Worm (Caenorhabditis elegans) whole organism, young adult: ENCODE measurements around the gene B0546.3.

ENCODE experiments used
- B0336.3 ChIP-seq: fragments of 200-800 bp; sonication (Bioruptor generic); IDR thresholded peaks from 2 replicates; pipeline ENCODE4 v1.3.6; 2022; ENCODE audit warnings: missing genetic modification characterization, missing compliant biosample characterization
- C06A6.2 ChIP-seq: fragments of 200-800 bp; sonication (Bioruptor generic); conservative IDR thresholded peaks from 2 replicates; pipeline ENCODE4 v1.3.6; 2022; ENCODE audit warnings: missing genetic modification characterization, missing compliant biosample characterization
- F22D6.2 ChIP-seq: sonication (generic microtip); optimal IDR thresholded peaks from 2 replicates; lab custom pipeline; 2016; ENCODE audit warnings: mild to moderate bottlenecking, missing genetic modification characterization, missing compliant biosample characterization
- F49E8.2 ChIP-seq: sonication (generic microtip); optimal IDR thresholded peaks from 3 replicates; lab custom pipeline; 2017; ENCODE audit warnings: missing genetic modification characterization, mild to moderate bottlenecking, missing compliant biosample characterization, antibody characterized with exemption, moderate library complexity; ENCODE audit not compliant: insufficient read depth
- F52B5.7 ChIP-seq: sonication (generic microtip); optimal IDR thresholded peaks from 2 replicates; lab custom pipeline; 2016; ENCODE audit warnings: mild to moderate bottlenecking, missing genetic modification characterization, missing compliant biosample characterization
- F55B11.4 ChIP-seq: sonication (generic microtip); optimal IDR thresholded peaks from 2 replicates; lab custom pipeline; 2016; ENCODE audit warnings: missing compliant biosample characterization, missing genetic modification characterization, borderline replicate concordance; ENCODE audit not compliant: insufficient read depth
- F57A8.1 ChIP-seq: fragments of 200-800 bp; sonication (Bioruptor generic); optimal IDR thresholded peaks from 2 replicates; lab custom pipeline; 2018; ENCODE audit warnings: mild to moderate bottlenecking, missing genetic modification characterization, moderate library complexity, missing compliant biosample characterization
- Y67H2A.10 ChIP-seq: fragments of 200-800 bp; sonication (Bioruptor generic); conservative IDR thresholded peaks from 2 replicates; pipeline ENCODE4 v1.3.6; 2022; ENCODE audit warnings: missing genetic modification reagents, missing genetic modification characterization, missing compliant biosample characterization
- Y95B8A.8 ChIP-seq: fragments of 200-800 bp; sonication (Bioruptor generic); IDR thresholded peaks from 2 replicates; pipeline ENCODE4 v1.3.6; 2022; ENCODE audit warnings: missing genetic modification reagents, missing genetic modification characterization, missing compliant biosample characterization
- ama-1 ChIP-seq, 3 experiments: fragments of 150-350 bp in 1 of 3; sonication (generic microtip) in 2 of 3; optimal IDR thresholded peaks; 2 replicates each; lab custom pipeline; 2014 to 2018; ENCODE audit warnings: missing biosample characterization in 2 of 3, missing genetic modification characterization in 2 of 3, missing genetic modification reagents in 2 of 3
- attf-3 ChIP-seq: fragments of 200-800 bp; sonication (Bioruptor generic); conservative IDR thresholded peaks from 2 replicates; pipeline ENCODE4 v1.3.6; 2022; ENCODE audit warnings: missing genetic modification reagents, missing genetic modification characterization, missing compliant biosample characterization
- attf-5 ChIP-seq: fragments of 200-800 bp; sonication (Bioruptor generic); optimal IDR thresholded peaks from 2 replicates; lab custom pipeline; 2018; ENCODE audit warnings: mild to moderate bottlenecking, missing genetic modification characterization, missing compliant biosample characterization
- attf-6 ChIP-seq: fragments of 200-800 bp; sonication (Bioruptor generic); IDR thresholded peaks from 2 replicates; pipeline ENCODE4 v1.3.6; 2022; ENCODE audit warnings: missing genetic modification reagents, missing genetic modification characterization, missing compliant biosample characterization
- bed-1 ChIP-seq: fragments of 200-800 bp; sonication (Bioruptor generic); IDR thresholded peaks from 2 replicates; pipeline ENCODE4 v1.3.6; 2022; ENCODE audit warnings: missing genetic modification reagents, missing genetic modification characterization, missing compliant biosample characterization
- cebp-2 ChIP-seq: fragments of 200-800 bp; sonication (Bioruptor generic); IDR thresholded peaks from 2 replicates; pipeline ENCODE4 v1.3.6; 2022; ENCODE audit warnings: missing genetic modification characterization, missing compliant biosample characterization
- ceh-100 ChIP-seq: fragments of 200-800 bp; sonication (Bioruptor generic); IDR thresholded peaks from 2 replicates; pipeline ENCODE4 v1.3.6; 2022; ENCODE audit warnings: missing genetic modification reagents, missing genetic modification characterization, missing compliant biosample characterization
- ceh-58 ChIP-seq: fragments of 200-800 bp; sonication (Bioruptor generic); IDR thresholded peaks from 2 replicates; pipeline ENCODE4 v1.3.6; 2022; ENCODE audit warnings: missing genetic modification characterization, missing compliant biosample characterization
- ceh-79 ChIP-seq: sonication (generic microtip); optimal IDR thresholded peaks from 2 replicates; lab custom pipeline; 2017; ENCODE audit warnings: mild to moderate bottlenecking, missing genetic modification characterization, missing compliant biosample characterization
- egl-18 ChIP-seq: fragments of 200-800 bp; sonication (Bioruptor generic); IDR thresholded peaks from 2 replicates; pipeline ENCODE4 v1.3.6; 2022; ENCODE audit warnings: missing genetic modification reagents, missing genetic modification characterization, missing compliant biosample characterization
- egl-44 ChIP-seq: fragments of 200-800 bp; sonication (Bioruptor generic); IDR thresholded peaks from 2 replicates; pipeline ENCODE4 v1.3.6; 2022; ENCODE audit warnings: missing genetic modification reagents, missing genetic modification characterization, missing compliant biosample characterization
- him-1 ChIP-seq: sonication (generic microtip); optimal IDR thresholded peaks from 2 replicates; lab custom pipeline; 2016; ENCODE audit warnings: missing genotype, missing genetic modification reagents, missing genetic modification characterization, missing compliant biosample characterization
- hlh-12 ChIP-seq: sonication (generic microtip); optimal IDR thresholded peaks from 2 replicates; lab custom pipeline; 2016; ENCODE audit warnings: missing genetic modification characterization, missing compliant biosample characterization
- hlh-26 ChIP-seq: fragments of 200-800 bp; sonication (Bioruptor generic); conservative IDR thresholded peaks from 2 replicates; pipeline ENCODE4 v1.3.6; 2022; ENCODE audit warnings: missing genetic modification reagents, missing genetic modification characterization, missing compliant biosample characterization
- hrde-1 ChIP-seq: sonication (generic microtip); optimal IDR thresholded peaks from 2 replicates; lab custom pipeline; 2016; ENCODE audit warnings: missing genetic modification characterization, mild to moderate bottlenecking, missing compliant biosample characterization, moderate library complexity, missing genotype, missing genetic modification reagents, borderline replicate concordance
- hsf-1 ChIP-seq: fragments of 200-800 bp; sonication (Bioruptor generic); IDR thresholded peaks from 2 replicates; pipeline ENCODE4 v1.3.6; 2022; ENCODE audit warnings: missing genetic modification reagents, missing genetic modification characterization, missing compliant biosample characterization
- lag-1 ChIP-seq: fragments of 200-800 bp; sonication (Bioruptor generic); IDR thresholded peaks from 2 replicates; pipeline ENCODE4 v1.3.6; 2022; ENCODE audit warnings: missing genetic modification reagents, missing genetic modification characterization, missing compliant biosample characterization
- lin-26 ChIP-seq: fragments of 200-800 bp; sonication (Bioruptor generic); IDR thresholded peaks from 2 replicates; pipeline ENCODE4 v1.3.6; 2022; ENCODE audit warnings: missing genetic modification reagents, missing genetic modification characterization, missing compliant biosample characterization
- lir-1 ChIP-seq: fragments of 200-800 bp; sonication (Bioruptor generic); conservative IDR thresholded peaks from 2 replicates; pipeline ENCODE4 v1.3.6; 2022; ENCODE audit warnings: missing genetic modification reagents, missing genetic modification characterization, missing compliant biosample characterization
- lsl-1 ChIP-seq: fragments of 200-800 bp; sonication (Bioruptor generic); optimal IDR thresholded peaks from 2 replicates; lab custom pipeline; 2018; ENCODE audit warnings: mild to moderate bottlenecking, missing genetic modification characterization, moderate library complexity, missing compliant biosample characterization
- lsy-27 ChIP-seq: sonication (generic microtip); optimal IDR thresholded peaks from 2 replicates; lab custom pipeline; 2017; ENCODE audit warnings: missing genetic modification characterization, mild to moderate bottlenecking, missing compliant biosample characterization, antibody characterized with exemption, missing genotype, borderline replicate concordance; ENCODE audit not compliant: insufficient read depth
- madf-3 ChIP-seq: fragments of 200-800 bp; sonication (Bioruptor generic); IDR thresholded peaks from 2 replicates; pipeline ENCODE4 v1.3.6; 2022; ENCODE audit warnings: missing genetic modification reagents, missing genetic modification characterization, missing compliant biosample characterization
- mcd-1 ChIP-seq: fragments of 200-800 bp; sonication (Bioruptor generic); IDR thresholded peaks from 2 replicates; pipeline ENCODE4 v1.3.6; 2022; ENCODE audit warnings: missing genetic modification reagents, missing genetic modification characterization, missing compliant biosample characterization
- nfya-1 ChIP-seq: sonication (generic microtip); optimal IDR thresholded peaks from 2 replicates; lab custom pipeline; 2017; ENCODE audit warnings: antibody characterized with exemption, missing compliant biosample characterization, missing genetic modification characterization, borderline replicate concordance; ENCODE audit not compliant: insufficient read depth
- nhr-90 ChIP-seq: sonication (generic microtip); optimal IDR thresholded peaks from 2 replicates; lab custom pipeline; 2016; ENCODE audit warnings: missing genotype, mild to moderate bottlenecking, missing genetic modification characterization, missing compliant biosample characterization
- rec-8 ChIP-seq, 2 experiments: sonication (generic microtip); optimal IDR thresholded peaks; 2 replicates each; lab custom pipeline; 2016; ENCODE audit warnings: mild to moderate bottlenecking in 2 of 2, missing genetic modification characterization in 2 of 2, missing genetic modification reagents in 2 of 2, missing genotype in 2 of 2, missing biosample characterization in 1 of 2, missing compliant biosample characterization in 1 of 2, moderate library complexity in 1 of 2
- rpc-1 ChIP-seq, 2 experiments: fragments of 150-350 bp in 1 of 2; sonication (generic microtip) in 1 of 2; optimal IDR thresholded peaks; 2 replicates each; lab custom pipeline; 2014 to 2018; ENCODE audit warnings: missing biosample characterization in 1 of 2, missing genetic modification characterization in 1 of 2, missing genetic modification reagents in 1 of 2, missing genotype in 1 of 2
- sea-2 ChIP-seq: fragments of 200-800 bp; sonication (Bioruptor generic); IDR thresholded peaks from 2 replicates; pipeline ENCODE4 v1.3.6; 2022; ENCODE audit warnings: missing genetic modification characterization, missing compliant biosample characterization
- snpc-1.1 ChIP-seq: sonication (generic microtip); optimal IDR thresholded peaks from 2 replicates; lab custom pipeline; 2017; ENCODE audit warnings: missing genetic modification characterization, mild to moderate bottlenecking, missing compliant biosample characterization, antibody characterized with exemption, moderate library complexity, missing genotype, missing genetic modification reagents; ENCODE audit not compliant: insufficient read depth
- snpc-1.3 ChIP-seq: sonication (generic microtip); optimal IDR thresholded peaks from 2 replicates; lab custom pipeline; 2017; ENCODE audit warnings: missing genetic modification characterization, mild to moderate bottlenecking, missing compliant biosample characterization, antibody characterized with exemption, moderate library complexity, missing genotype, missing genetic modification reagents; ENCODE audit not compliant: insufficient read depth
- snpc-3.4 ChIP-seq: sonication (generic microtip); optimal IDR thresholded peaks from 2 replicates; lab custom pipeline; 2017; ENCODE audit warnings: missing genetic modification characterization, mild to moderate bottlenecking, missing compliant biosample characterization, antibody characterized with exemption, moderate library complexity, missing genotype, missing genetic modification reagents
- sptf-2 ChIP-seq: fragments of 200-800 bp; sonication (Bioruptor generic); optimal IDR thresholded peaks from 2 replicates; lab custom pipeline; 2018; ENCODE audit warnings: mild to moderate bottlenecking, missing genetic modification characterization, missing compliant biosample characterization
- unc-130 ChIP-seq: sonication (generic microtip); optimal IDR thresholded peaks from 2 replicates; lab custom pipeline; 2016; ENCODE audit warnings: missing genetic modification reagents, missing genetic modification characterization, missing compliant biosample characterization
- ztf-18 ChIP-seq: sonication (generic microtip); optimal IDR thresholded peaks from 2 replicates; lab custom pipeline; 2016; ENCODE audit warnings: missing genotype, mild to moderate bottlenecking, missing genetic modification characterization, missing compliant biosample characterization
- ztf-22 ChIP-seq: fragments of 200-800 bp; sonication (Bioruptor generic); optimal IDR thresholded peaks from 2 replicates; lab custom pipeline; 2018; ENCODE audit warnings: mild to moderate bottlenecking, missing genetic modification characterization, moderate library complexity, missing compliant biosample characterization
- ztf-3 ChIP-seq: fragments of 200-800 bp; sonication (Bioruptor generic); optimal IDR thresholded peaks from 2 replicates; lab custom pipeline; 2018; ENCODE audit warnings: mild to moderate bottlenecking, missing genetic modification characterization, missing compliant biosample characterization
- ztf-6 ChIP-seq: fragments of 200-800 bp; sonication (Bioruptor generic); IDR thresholded peaks from 2 replicates; pipeline ENCODE4 v1.3.6; 2022; ENCODE audit warnings: missing genetic modification reagents, missing genetic modification characterization, missing compliant biosample characterization

B0546.3 gene

ce11 chrIV:3336585-3336984 is 46.1 kb downstream of the B0546.3 start, which contains the start of gene F42A6.6:
Gene F42A6.6, minus strand, starts transcription at chrIV:3336873.
- TF ChIP-seq sea-2 (GFP tag; lab: Robert Waterston, UW) (no peak), mcd-1 (GFP tag; lab: Robert Waterston, UW) (peak; percentile 67), attf-6 (GFP tag; lab: Robert Waterston, UW) (peak; percentile 86), sptf-2 (GFP tag; lab: Kevin White, UChicago) (no peak), unc-130 (GFP tag; lab: Kevin White, UChicago) (peak; percentile 78), ztf-18 (tag; lab: Kevin White, UChicago) (peak; percentile 37), B0336.3 (GFP tag; lab: Robert Waterston, UW) (peak; percentile 95), F57A8.1 (GFP tag; lab: Kevin White, UChicago) (no peak), hlh-26 (GFP tag; lab: Robert Waterston, UW) (no peak), hsf-1 (GFP tag; lab: Robert Waterston, UW) (no peak; the same call in 1 of the 2 replicates), F55B11.4 (tag; lab: Kevin White, UChicago) (no peak), attf-3 (peak; percentile 42; the same call in 1 of the 2 replicates), him-1 (tag; lab: Kevin White, UChicago) (peak; percentile 15), ama-1 (optimal IDR thresholded peaks at IDR 0.05; lab: Kevin White, UChicago) (no peak), ama-1 (GFP tag; optimal IDR thresholded peaks at IDR 0.05; lab: Kevin White, UChicago) (peak; percentile 16 to 77), lsl-1 (GFP tag; lab: Kevin White, UChicago) (peak; percentile 43), ztf-3 (GFP tag; lab: Kevin White, UChicago) (no peak), lsy-27 (tag; lab: Kevin White, UChicago) (no peak), ztf-22 (GFP tag; lab: Kevin White, UChicago) (peak; percentile 23), nhr-90 (peak; percentile 40), C06A6.2 (GFP tag; lab: Robert Waterston, UW) (0 out of 2 replicates have a peak, but pooled peaks have one; percentile 16), attf-5 (peak; percentile 42), madf-3 (GFP tag; lab: Robert Waterston, UW) (peak; percentile 84), ceh-79 (tag; lab: Kevin White, UChicago) (peak; percentile 92), egl-18 (GFP tag; lab: Robert Waterston, UW) (0 out of 2 replicates have a peak, but pooled peaks have one; percentile 5), rpc-1 (optimal IDR thresholded peaks at IDR 0.05; lab: Kevin White, UChicago) (no peak), rpc-1 (tag; optimal IDR thresholded peaks at IDR 0.05; lab: Kevin White, UChicago) (peak; percentile 10), hlh-12 (no peak), ceh-100 (peak; percentile 72), snpc-3.4 (peak; percentile 78), rec-8 (tag; optimal IDR thresholded peaks at IDR 0.05; lab: Kevin White, UChicago) (peak; percentile 37 to 45), snpc-1.3 (tag; lab: Kevin White, UChicago) (peak; percentile 46), lag-1 (no peak), ceh-58 (GFP tag; lab: Robert Waterston, UW) (peak; percentile 72; the same call in 1 of the 2 replicates), cebp-2 (GFP tag; lab: Robert Waterston, UW) (peak; percentile 82), nfya-1 (no peak), lin-26 (GFP tag; lab: Robert Waterston, UW) (peak; percentile 64), lir-1 (GFP tag; lab: Robert Waterston, UW) (0 out of 2 replicates have a peak, but pooled peaks have one; percentile 39), ztf-6 (GFP tag; lab: Robert Waterston, UW) (peak; percentile 52; the same call in 1 of the 2 replicates), Y67H2A.10 (no peak), hrde-1 (tag; lab: Kevin White, UChicago) (peak; percentile 92), snpc-1.1 (tag; lab: Kevin White, UChicago) (no peak), F49E8.2 (tag; lab: Kevin White, UChicago) (peak; percentile 96), Y95B8A.8 (GFP tag; lab: Robert Waterston, UW) (no peak; the same call in 1 of the 2 replicates), egl-44 (no peak), F22D6.2 (tag; lab: Kevin White, UChicago) (no peak), F52B5.7 (tag; lab: Kevin White, UChicago) (peak; percentile 93), bed-1 (GFP tag; lab: Robert Waterston, UW) (no peak)
